Worm (Caenorhabditis elegans): ENCODE data around the gene Y62H9A.12.
"Not testable (repeated sequence)": the region's sequence is repeated elsewhere in the genome, so short reads cannot be mapped to it uniquely, and the experiment has no call there.

Y62H9A.12 gene

ce11 chrX:11937343-11937935, 23.5 kb downstream of the Y62H9A.12 start:
- TF ChIP-seq W03F9.2 (tag; optimal IDR thresholded peaks at IDR 0.05) (peak; percentile 97), dao-5 (tag; optimal IDR thresholded peaks at IDR 0.05) (peak; percentile 93), him-1 (tag; optimal IDR thresholded peaks at IDR 0.05) (peak; percentile 99)

- TF ChIP-seq dao-5 (tag; optimal IDR thresholded peaks at IDR 0.05) (no peak), W03F9.2 (tag; optimal IDR thresholded peaks at IDR 0.05) (no peak), him-1 (tag; optimal IDR thresholded peaks at IDR 0.05) (no peak)
Measured at ce11 chrX:11938826-11939225, 24.9 kb downstream of the Y62H9A.12 start, which contains the start of gene F55G7.5. TSS of gene F55G7.5 (minus strand) at chrX:11938926.

- TF ChIP-seq dao-5 (tag; optimal IDR thresholded peaks at IDR 0.05), result no peak
- TF ChIP-seq him-1 (tag; optimal IDR thresholded peaks at IDR 0.05), result no peak
- TF ChIP-seq W03F9.2 (tag; optimal IDR thresholded peaks at IDR 0.05), result no peak
Measured at ce11 chrX:11941951-11942350, 28.0 kb downstream of the Y62H9A.12 start, which contains the start of gene F55G7.3. TSS of gene F55G7.3 (minus strand) at chrX:11942051.

DNA sequence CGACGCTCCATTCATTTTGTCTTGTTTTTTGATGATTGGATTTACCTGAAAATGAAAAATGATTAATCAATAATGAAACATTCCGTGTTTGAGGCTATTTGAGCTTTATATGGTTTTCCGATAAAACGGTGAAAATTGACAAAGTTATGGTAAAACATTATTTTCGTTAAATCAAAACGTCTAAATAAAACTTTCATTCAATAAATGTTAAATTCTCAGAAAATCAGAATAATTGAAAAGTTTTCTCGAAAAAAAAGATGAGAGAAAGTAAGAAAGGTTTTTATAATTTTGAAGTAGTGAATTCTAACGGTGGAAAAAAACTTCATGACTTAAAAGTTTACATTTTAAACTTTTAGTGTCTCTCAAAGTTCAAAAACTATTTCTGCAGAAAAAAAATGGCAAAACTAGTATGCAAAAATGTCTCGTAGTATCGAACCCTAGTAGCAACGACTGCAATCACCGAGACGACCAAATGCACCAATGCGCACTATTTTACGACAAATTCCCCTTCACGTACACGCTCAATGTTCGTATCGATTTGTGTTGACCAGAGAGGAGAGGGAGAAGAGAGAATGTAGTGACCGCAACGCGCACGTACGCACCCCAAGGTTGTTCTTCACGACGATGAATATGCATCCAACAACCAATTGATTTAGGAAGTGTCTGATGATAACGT, 33.0 kb downstream of the Y62H9A.12 start, which contains the start of gene nfya-1:
TSS of gene nfya-1 (minus strand) at position 51 of the 676 bp plus-strand sequence.
- TF ChIP-seq dao-5 (tag; optimal IDR thresholded peaks at IDR 0.05) (no peak), him-1 (tag; optimal IDR thresholded peaks at IDR 0.05) (no peak), W03F9.2 (tag; optimal IDR thresholded peaks at IDR 0.05) (no peak)

ce11 chrX:11948184-11948894, 34.4 kb downstream of the Y62H9A.12 start, which contains the start of gene lsd-1:
TSS of gene lsd-1 (plus strand) at chrX:11948844.
- TF ChIP-seq him-1 (tag; optimal IDR thresholded peaks at IDR 0.05), result no peak

ce11 chrX:11952129-11952528, 38.2 kb downstream of the Y62H9A.12 start:
- TF ChIP-seq W03F9.2 (tag; optimal IDR thresholded peaks at IDR 0.05) (no peak), dao-5 (tag; optimal IDR thresholded peaks at IDR 0.05) (no peak)

DNA sequence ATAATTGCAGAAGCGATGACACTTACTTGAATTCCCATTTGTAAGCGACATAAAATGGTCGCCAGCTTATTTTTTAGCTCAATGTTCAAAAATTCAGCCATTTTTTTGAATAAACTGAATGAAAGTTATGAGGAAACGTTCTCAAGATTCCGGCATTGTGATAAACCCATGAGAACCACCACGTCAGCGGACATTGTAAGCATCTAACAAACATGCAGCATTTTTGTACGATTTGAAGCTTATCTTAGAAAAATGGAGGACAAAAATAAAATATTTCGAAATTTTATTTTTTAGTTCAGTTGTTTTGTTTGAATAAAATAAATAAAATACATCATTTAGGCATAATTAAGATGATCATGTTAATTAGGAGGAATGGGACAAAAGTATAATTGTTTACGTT, 39.3 kb downstream of the Y62H9A.12 start, which contains the start of gene T08D10.4:
TSS of gene T08D10.4 (minus strand) at position 101 of the 400 bp plus-strand sequence.
- TF ChIP-seq him-1 (tag; optimal IDR thresholded peaks at IDR 0.05), result no peak
- TF ChIP-seq dao-5 (tag; optimal IDR thresholded peaks at IDR 0.05), result no peak
- TF ChIP-seq W03F9.2 (tag; optimal IDR thresholded peaks at IDR 0.05), result no peak

- TF ChIP-seq dao-5 (tag; optimal IDR thresholded peaks at IDR 0.05) (no peak), W03F9.2 (tag; optimal IDR thresholded peaks at IDR 0.05) (no peak), him-1 (tag; optimal IDR thresholded peaks at IDR 0.05) (no peak)
Measured at ce11 chrX:11955125-11955524, 41.2 kb downstream of the Y62H9A.12 start, which contains the start of gene T08D10.3. TSS of gene T08D10.3 (plus strand) at chrX:11955425.

- TF ChIP-seq him-1 (tag; optimal IDR thresholded peaks at IDR 0.05) (no peak), W03F9.2 (tag; optimal IDR thresholded peaks at IDR 0.05) (no peak), dao-5 (tag; optimal IDR thresholded peaks at IDR 0.05) (no peak)
Measured at ce11 chrX:11957246-11957645, 43.3 kb downstream of the Y62H9A.12 start, which contains the start of gene T08D10.5. TSS of gene T08D10.5 (plus strand) at chrX:11957546.

DNA sequence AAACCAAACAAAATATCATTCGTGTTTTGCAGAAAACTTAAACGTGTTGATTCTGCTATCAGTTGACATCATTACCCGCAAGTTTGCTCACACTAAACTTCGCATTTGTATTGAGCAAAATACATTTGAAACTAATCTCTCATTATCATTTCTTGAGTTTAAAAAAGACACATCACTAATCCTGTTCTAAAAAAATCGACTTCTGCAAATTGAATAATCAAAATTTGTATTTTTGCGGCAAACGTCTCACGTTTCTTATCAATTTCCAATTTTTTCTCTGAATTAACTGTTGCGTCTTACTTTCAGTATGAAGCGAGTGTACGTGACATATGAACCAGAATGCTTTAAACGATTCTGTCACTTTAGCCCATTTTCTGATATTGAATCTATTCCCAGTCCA, 45.9 kb downstream of the Y62H9A.12 start, which contains the start of gene C49F5.8:
TSS of gene C49F5.8 (plus strand) at position 301 of the 400 bp plus-strand sequence.
- no peak for TF ChIP-seq him-1 (tag; optimal IDR thresholded peaks at IDR 0.05)
- no peak for TF ChIP-seq dao-5 (tag; optimal IDR thresholded peaks at IDR 0.05)
- no peak for TF ChIP-seq W03F9.2 (tag; optimal IDR thresholded peaks at IDR 0.05)

ce11 chrX:11961103-11961502, 47.2 kb downstream of the Y62H9A.12 start, which contains the start of gene C49F5.13:
TSS of gene C49F5.13 (plus strand) at chrX:11961403.
- TF ChIP-seq him-1, W03F9.2, dao-5 (tag; optimal IDR thresholded peaks at IDR 0.05): not testable (repeated sequence)

ce11 chrX:11962050-11962788, 48.3 kb downstream of the Y62H9A.12 start:
- TF ChIP-seq W03F9.2 (tag; optimal IDR thresholded peaks at IDR 0.05), result no peak
- no peak for TF ChIP-seq him-1 (tag; optimal IDR thresholded peaks at IDR 0.05)

DNA sequence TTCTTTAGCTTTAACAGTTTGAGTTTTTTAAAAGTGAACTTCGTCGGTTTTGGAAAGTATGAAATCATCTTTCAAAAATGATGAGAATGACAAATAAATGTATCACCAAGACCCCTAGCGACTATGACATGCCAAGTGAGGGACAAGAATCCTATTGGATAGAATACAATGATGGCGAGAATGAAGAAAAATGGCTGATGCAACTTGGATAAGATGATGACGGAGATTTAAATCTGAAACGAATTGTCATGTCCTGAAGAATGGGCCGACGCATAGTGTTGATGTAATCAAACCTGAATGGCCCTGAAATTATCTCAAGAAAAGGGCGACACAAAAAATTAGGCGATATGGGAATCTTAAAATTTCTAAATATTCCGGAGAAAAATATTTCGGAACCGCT, 49.7 kb downstream of the Y62H9A.12 start:
- TF ChIP-seq W03F9.2 (tag; optimal IDR thresholded peaks at IDR 0.05) (no peak), dao-5 (tag; optimal IDR thresholded peaks at IDR 0.05) (no peak), him-1 (tag; optimal IDR thresholded peaks at IDR 0.05) (no peak)
